Fruit fly (Drosophila melanogaster) whole organism, wandering third instar larva: ENCODE measurements around the gene Srpk79D.
A peak's percentile ranks its signal among the peaks of the same experiment; 100 is the strongest.

Experiments used
- Abd-B ChIP-seq: fragments of >200 bp; optimal IDR thresholded peaks from 2 replicates; lab custom pipeline; 2017; ENCODE audit warnings: missing biosample characterization, missing genetic modification characterization
- CG32264 ChIP-seq: fragments of 200-800 bp; sonication (Bioruptor generic); optimal IDR thresholded peaks from 2 replicates; lab custom pipeline; 2016; ENCODE audit warnings: missing biosample characterization, missing genetic modification characterization
- CG9705 ChIP-seq: fragments of 200-800 bp; sonication (Bioruptor generic); optimal IDR thresholded peaks from 2 replicates; lab custom pipeline; 2018; ENCODE audit warnings: missing biosample characterization, mild to moderate bottlenecking, missing genetic modification characterization
- CrebA ChIP-seq: fragments of 200-800 bp; sonication (Bioruptor generic); optimal IDR thresholded peaks from 2 replicates; lab custom pipeline; 2016; ENCODE audit warnings: missing biosample characterization, mild to moderate bottlenecking, missing genetic modification characterization, borderline replicate concordance
- Dfd ChIP-seq: fragments of >200 bp; optimal IDR thresholded peaks from 2 replicates; lab custom pipeline; 2017; ENCODE audit warnings: missing biosample characterization, missing genetic modification characterization
- Dif ChIP-seq: fragments of 200-275, 200-300 bp; sonication (Bioruptor generic); optimal IDR thresholded peaks from 2 replicates; lab custom pipeline; 2018; ENCODE audit warnings: missing biosample characterization, missing genetic modification characterization; ENCODE audit not compliant: partially characterized antibody
- GATAd ChIP-seq: sonication (Bioruptor generic); optimal IDR thresholded peaks from 2 replicates; lab custom pipeline; 2016; ENCODE audit warnings: missing biosample characterization, missing genetic modification characterization
- HLH106 ChIP-seq: fragments of 200-800 bp; optimal IDR thresholded peaks from 3 replicates; lab custom pipeline; 2019; ENCODE audit warnings: missing biosample characterization, mild to moderate bottlenecking, missing genetic modification characterization, moderate library complexity
- Hnf4 ChIP-seq: fragments of 200-800 bp; sonication (Bioruptor generic); optimal IDR thresholded peaks from 2 replicates; lab custom pipeline; 2016; ENCODE audit warnings: missing biosample characterization, mild to moderate bottlenecking, missing genetic modification characterization
- Hr78 ChIP-seq: fragments of >200 bp; optimal IDR thresholded peaks from 2 replicates; lab custom pipeline; 2017; ENCODE audit warnings: missing biosample characterization, missing genetic modification characterization
- Hr83 ChIP-seq: fragments of 200-300 bp; sonication (Bioruptor generic); optimal IDR thresholded peaks from 2 replicates; lab custom pipeline; 2016; ENCODE audit warnings: missing biosample characterization, mild to moderate bottlenecking, missing genetic modification characterization, moderate library complexity; ENCODE audit not compliant: poor library complexity, severe bottlenecking
- Jra ChIP-seq: sonication (Bioruptor generic); optimal IDR thresholded peaks from 2 replicates; lab custom pipeline; 2016; ENCODE audit warnings: missing biosample characterization, missing genetic modification characterization
- Mio ChIP-seq: sonication (Bioruptor generic); optimal IDR thresholded peaks from 2 replicates; lab custom pipeline; 2016; ENCODE audit warnings: missing biosample characterization, missing genetic modification characterization
- Myc ChIP-seq: fragments of >200 bp; optimal IDR thresholded peaks from 2 replicates; lab custom pipeline; 2017
- N ChIP-seq: fragments of >200 bp; optimal IDR thresholded peaks from 2 replicates; lab custom pipeline; 2018; ENCODE audit warnings: missing biosample characterization, missing external identifiers, missing genetic modification characterization
- OdsH ChIP-seq: fragments of 200-800 bp; sonication (Bioruptor generic); optimal IDR thresholded peaks from 2 replicates; lab custom pipeline; 2016; ENCODE audit warnings: missing biosample characterization, mild to moderate bottlenecking, missing genetic modification characterization
- Rel ChIP-seq, 2 experiments: fragments of 200-800 bp; sonication (Bioruptor generic) in 1 of 2; optimal IDR thresholded peaks; 2 replicates in 1 of 2; 3 replicates in 1 of 2; lab custom pipeline; 2016 to 2019; ENCODE audit warnings: mild to moderate bottlenecking in 2 of 2, missing biosample characterization in 2 of 2, missing genetic modification characterization in 2 of 2, moderate library complexity in 1 of 2
- Sp1 ChIP-seq: fragments of 200-800 bp; sonication (Bioruptor generic); optimal IDR thresholded peaks from 3 replicates; lab custom pipeline; 2019; ENCODE audit warnings: missing biosample characterization, mild to moderate bottlenecking, missing genetic modification characterization, moderate library complexity
- Vsx2 ChIP-seq: fragments of 200-300, 225-300 bp; sonication (Bioruptor generic); optimal IDR thresholded peaks from 2 replicates; lab custom pipeline; 2018; ENCODE audit warnings: missing biosample characterization, missing genetic modification characterization; ENCODE audit not compliant: partially characterized antibody
- br ChIP-seq: fragments of 200-800 bp; sonication (Bioruptor generic); optimal IDR thresholded peaks from 2 replicates; lab custom pipeline; 2016; ENCODE audit warnings: missing biosample characterization, missing genetic modification characterization
- brk ChIP-seq: fragments of 200-800 bp; sonication (Bioruptor generic); optimal IDR thresholded peaks from 2 replicates; lab custom pipeline; 2016; ENCODE audit warnings: missing biosample characterization, mild to moderate bottlenecking, missing genetic modification characterization
- dl ChIP-seq, 2 experiments: fragments of 175-275, 200-275 bp in 1 of 2; fragments of 200-275 bp in 1 of 2; sonication (Bioruptor generic); optimal IDR thresholded peaks; lab custom pipeline; 2018; ENCODE audit warnings: mild to moderate bottlenecking in 2 of 2, missing biosample characterization in 2 of 2, missing genetic modification characterization in 2 of 2, moderate library complexity in 2 of 2; ENCODE audit not compliant: partially characterized antibody in 2 of 2, insufficient read depth in 1 of 2
- dmrt93B ChIP-seq: fragments of 200-800 bp; sonication (Bioruptor generic); optimal IDR thresholded peaks from 2 replicates; lab custom pipeline; 2018; ENCODE audit warnings: missing biosample characterization, mild to moderate bottlenecking, missing genetic modification characterization
- dsf ChIP-seq: sonication (Bioruptor generic); optimal IDR thresholded peaks from 2 replicates; lab custom pipeline; 2016; ENCODE audit warnings: missing biosample characterization, missing genetic modification characterization, borderline replicate concordance
- ey ChIP-seq: fragments of 200-800 bp; sonication (Bioruptor generic); optimal IDR thresholded peaks from 2 replicates; lab custom pipeline; 2016; ENCODE audit warnings: missing biosample characterization, missing genetic modification characterization
- foxo ChIP-seq, 2 experiments: fragments of 200-800 bp; sonication (Bioruptor generic); optimal IDR thresholded peaks; 2 replicates in 1 of 2; 3 replicates in 1 of 2; lab custom pipeline; 2016 to 2017; ENCODE audit warnings: missing biosample characterization in 2 of 2, missing genetic modification characterization in 2 of 2
- fru ChIP-seq: fragments of 200-800 bp; sonication (Bioruptor generic); optimal IDR thresholded peaks from 3 replicates; lab custom pipeline; 2016; ENCODE audit warnings: missing biosample characterization, mild to moderate bottlenecking, missing genetic modification characterization
- h ChIP-seq: fragments of 200-800 bp; sonication (Bioruptor generic); optimal IDR thresholded peaks from 3 replicates; lab custom pipeline; 2016; ENCODE audit warnings: missing biosample characterization, mild to moderate bottlenecking, missing genetic modification characterization
- jim ChIP-seq: fragments of 175-275, 200-325 bp; sonication (Bioruptor generic); optimal IDR thresholded peaks from 2 replicates; lab custom pipeline; 2016; ENCODE audit warnings: missing biosample characterization, mild to moderate bottlenecking, missing genetic modification characterization
- lola ChIP-seq: fragments of >200 bp; optimal IDR thresholded peaks from 2 replicates; lab custom pipeline; 2017; ENCODE audit warnings: missing biosample characterization, missing genetic modification characterization
- pan ChIP-seq: fragments of >200 bp; optimal IDR thresholded peaks from 2 replicates; lab custom pipeline; 2017
- psq ChIP-seq: fragments of 200-800 bp; sonication (Bioruptor generic); optimal IDR thresholded peaks from 3 replicates; lab custom pipeline; 2017; ENCODE audit warnings: missing biosample characterization, mild to moderate bottlenecking, missing genetic modification characterization, moderate library complexity
- rgr ChIP-seq: fragments of 200-800 bp; sonication (Bioruptor generic); optimal IDR thresholded peaks from 3 replicates; lab custom pipeline; 2016; ENCODE audit warnings: missing biosample characterization, mild to moderate bottlenecking, missing genetic modification characterization
- sage ChIP-seq: fragments of 200-800 bp; sonication (Bioruptor generic); optimal IDR thresholded peaks from 2 replicates; lab custom pipeline; 2016; ENCODE audit warnings: missing biosample characterization, mild to moderate bottlenecking, missing genetic modification characterization
- sv ChIP-seq: fragments of 200-800 bp; sonication (Bioruptor generic); optimal IDR thresholded peaks from 3 replicates; lab custom pipeline; 2016; ENCODE audit warnings: missing biosample characterization, missing genetic modification characterization
- tai ChIP-seq: sonication (Bioruptor generic); optimal IDR thresholded peaks from 2 replicates; lab custom pipeline; 2016; ENCODE audit warnings: missing biosample characterization, missing genetic modification characterization
- usp ChIP-seq: fragments of >200 bp; optimal IDR thresholded peaks from 2 replicates; lab custom pipeline; 2017; ENCODE audit warnings: missing biosample characterization, missing genetic modification characterization
- woc ChIP-seq: sonication (Bioruptor generic); optimal IDR thresholded peaks from 2 replicates; lab custom pipeline; 2016; ENCODE audit warnings: missing biosample characterization, mild to moderate bottlenecking, missing genetic modification characterization

Gene Srpk79D

DNA sequence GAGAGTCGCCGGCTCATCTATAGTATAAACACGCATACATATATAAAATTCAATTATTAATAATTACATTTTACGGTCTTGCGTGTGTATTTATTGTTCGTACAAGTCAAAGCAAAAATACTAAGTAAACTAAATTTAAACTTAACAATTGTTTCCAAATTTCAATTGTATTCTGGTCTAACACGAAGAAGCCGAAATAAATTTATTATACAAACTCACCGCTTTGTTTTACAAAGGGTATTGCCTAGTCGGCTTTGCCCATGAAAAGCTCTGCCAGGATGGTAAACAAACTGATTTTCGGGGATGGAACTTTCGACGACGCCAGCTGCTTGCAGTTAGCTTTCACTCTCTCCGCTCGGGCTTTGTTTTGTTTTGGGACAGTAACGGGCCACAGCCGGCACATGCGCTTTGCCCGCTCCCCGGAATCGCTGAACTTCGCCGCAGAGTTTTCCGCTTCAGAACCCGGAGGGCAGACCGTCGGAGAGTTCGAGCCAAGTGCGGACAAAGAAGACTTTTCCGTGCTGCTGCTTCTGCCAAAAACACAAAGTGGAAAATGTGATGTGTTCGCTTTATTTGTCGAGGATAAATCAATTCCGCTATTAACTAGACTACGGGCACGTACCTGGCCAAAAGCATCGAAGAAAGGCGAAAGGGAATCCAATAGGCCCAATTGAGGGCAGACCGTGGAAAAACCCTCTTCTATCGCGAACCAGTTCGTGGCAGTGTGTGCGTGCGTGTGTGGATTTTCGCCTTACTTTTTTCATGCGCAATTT is at the start of gene Srpk79D:
Gene Srpk79D, plus strand, starts transcription at position 457 of the 773 bp plus-strand sequence.
- TF ChIP-seq Hnf4 (GFP tag; lab: Kevin White, UChicago) (no peak), Vsx2 (GFP tag; lab: Kevin White, UChicago) (no peak), ey (no peak), dl (GFP tag; optimal IDR thresholded peaks at IDR 0.05; lab: Kevin White, UChicago; ENCODE audit: insufficient read depth in 1 of 2, partially characterized antibody in 2 of 2) (no peak), lola (GFP tag; lab: Kevin White, UChicago) (no peak), woc (no peak), jim (no peak), sv (GFP tag; lab: Kevin White, UChicago) (no peak), Hr83 (GFP tag; lab: Kevin White, UChicago) (no peak), Hr78 (no peak), rgr (GFP tag; lab: Kevin White, UChicago) (no peak), Dfd (GFP tag; lab: Kevin White, UChicago) (no peak), usp (no peak), dsf (GFP tag; lab: Kevin White, UChicago) (no peak), fru (GFP tag; lab: Kevin White, UChicago) (no peak), tai (GFP tag; lab: Kevin White, UChicago) (no peak)
- TF ChIP-seq, all 38 proteins: peak for 0

DNA sequence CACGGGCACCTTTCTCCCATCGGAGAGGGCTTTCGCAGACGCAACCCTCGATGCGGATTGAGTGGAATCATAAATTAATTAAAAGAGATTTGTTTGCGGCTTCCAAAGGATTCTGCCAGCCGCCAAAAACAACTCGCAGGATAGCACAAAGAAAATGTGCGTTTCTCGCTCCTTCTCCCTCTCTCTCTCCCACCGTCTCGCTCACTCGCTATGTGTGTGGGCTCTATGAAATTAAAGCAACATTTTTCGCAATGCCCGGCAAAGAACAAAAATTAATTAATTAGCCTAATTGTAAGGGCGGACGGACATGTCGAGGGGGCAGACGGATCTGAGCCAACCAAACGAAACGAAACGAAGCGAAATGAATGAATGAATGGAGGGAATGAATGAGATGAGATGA is 36.1 kb upstream of the Srpk79D start:
- TF ChIP-seq CG9705 (GFP tag; lab: Kevin White, UChicago) (no peak), Dfd (GFP tag; lab: Kevin White, UChicago) (no peak), psq (no peak), tai (GFP tag; lab: Kevin White, UChicago) (no peak)

- TF ChIP-seq foxo (GFP tag; optimal IDR thresholded peaks at IDR 0.05; lab: Kevin White, UChicago) (no peak), CrebA (GFP tag; lab: Kevin White, UChicago) (no peak), jim (no peak), Dif (GFP tag; lab: Kevin White, UChicago) (no peak), dsf (GFP tag; lab: Kevin White, UChicago) (no peak), pan (lab: Kevin White, UChicago) (no peak), Dfd (GFP tag; lab: Kevin White, UChicago) (peak; percentile 98), Hnf4 (GFP tag; lab: Kevin White, UChicago) (no peak)
Observed at dm6 chr3L:22242241-22242640, 31.5 kb upstream of the Srpk79D start.

dm6 chr3L:22262797-22263423 is 10.9 kb upstream of the Srpk79D start, which contains the start of the genes Rich and Ddx1:
Gene Rich (minus strand): TSS chr3L:22262921.
Gene Ddx1 (plus strand): TSS chr3L:22263369.
- TF ChIP-seq Jra (GFP tag; lab: Kevin White, UChicago) (no peak), HLH106 (tag; lab: Kevin White, UChicago) (peak; percentile 52), dsf (GFP tag; lab: Kevin White, UChicago) (no peak), dmrt93B (GFP tag; lab: Kevin White, UChicago) (peak; percentile 33), CG32264 (GFP tag; lab: Kevin White, UChicago) (no peak), Hr78 (no peak), foxo (GFP tag; optimal IDR thresholded peaks at IDR 0.05; lab: Kevin White, UChicago) (peak in 1 of 2 experiments; percentile 68), fru (GFP tag; lab: Kevin White, UChicago) (peak; percentile 49), CG9705 (GFP tag; lab: Kevin White, UChicago) (peak; percentile 9), Dfd (GFP tag; lab: Kevin White, UChicago) (no peak), h (GFP tag; lab: Kevin White, UChicago) (peak; percentile 64), pan (lab: Kevin White, UChicago) (no peak), Sp1 (peak; percentile 57), OdsH (GFP tag; lab: Kevin White, UChicago) (peak; percentile 38), br (GFP tag; lab: Kevin White, UChicago) (peak; percentile 55), tai (GFP tag; lab: Kevin White, UChicago) (no peak), jim (no peak), dl (GFP tag; optimal IDR thresholded peaks at IDR 0.05; lab: Kevin White, UChicago; ENCODE audit: insufficient read depth in 1 of 2, partially characterized antibody in 2 of 2) (no peak), Hnf4 (GFP tag; lab: Kevin White, UChicago) (no peak), usp (no peak), brk (GFP tag; lab: Kevin White, UChicago) (no peak), Abd-B (GFP tag; lab: Kevin White, UChicago) (no peak), CrebA (GFP tag; lab: Kevin White, UChicago) (no peak), GATAd (no peak), Rel (GFP tag; optimal IDR thresholded peaks at IDR 0.05; lab: Kevin White, UChicago) (no peak), Rel (tag; optimal IDR thresholded peaks at IDR 0.05; lab: Kevin White, UChicago) (no peak), ey (peak; percentile 46), Mio (GFP tag; lab: Kevin White, UChicago) (no peak), woc (peak; percentile 88), psq (peak; percentile 50), Myc (lab: Kevin White, UChicago) (peak; percentile 93), sage (GFP tag; lab: Kevin White, UChicago) (no peak), lola (GFP tag; lab: Kevin White, UChicago) (no peak), Dif (GFP tag; lab: Kevin White, UChicago) (no peak), N (GFP tag; lab: Kevin White, UChicago) (no peak)
